Fruit fly (Drosophila melanogaster) whole organism, embryonic: ENCODE measurements around the gene hog.

ENCODE experiments used
- Adf1 ChIP-seq: fragments of 200-800 bp; sonication (Bioruptor generic); IDR thresholded peaks from 2 replicates; pipeline ENCODE4 v1.3.6; 2022; ENCODE audit warnings: missing biosample characterization, missing genetic modification characterization
- CG10366 ChIP-seq: fragments of 200-800 bp; sonication (Bioruptor generic); IDR thresholded peaks from 2 replicates; pipeline ENCODE4 v1.3.6; 2022; ENCODE audit warnings: missing biosample characterization, missing genetic modification characterization
- CG10462 ChIP-seq: fragments of 200-800 bp; sonication (Bioruptor generic); optimal IDR thresholded peaks from 2 replicates; lab custom pipeline; 2016; ENCODE audit warnings: missing biosample characterization, missing genetic modification characterization
- CG11695 ChIP-seq: fragments of 200-800 bp; sonication (Bioruptor generic); IDR thresholded peaks from 3 replicates; pipeline ENCODE4 v1.3.6; 2022; ENCODE audit warnings: missing biosample characterization, missing genetic modification characterization
- CG14710 ChIP-seq: fragments of 200-800 bp; sonication (Bioruptor generic); optimal IDR thresholded peaks from 3 replicates; lab custom pipeline; 2019; ENCODE audit warnings: missing biosample characterization, mild to moderate bottlenecking, missing genetic modification characterization, moderate library complexity
- CG15269 ChIP-seq: fragments of 200-800 bp; sonication (Bioruptor generic); optimal IDR thresholded peaks from 2 replicates; lab custom pipeline; 2018; ENCODE audit warnings: missing biosample characterization, mild to moderate bottlenecking, missing genetic modification characterization, moderate library complexity
- CG15696 ChIP-seq: fragments of 200-800 bp; sonication (Bioruptor generic); optimal IDR thresholded peaks from 2 replicates; lab custom pipeline; 2019; ENCODE audit warnings: missing biosample characterization, mild to moderate bottlenecking, missing genetic modification characterization, moderate library complexity
- CG17829 ChIP-seq: fragments of 200-800 bp; optimal IDR thresholded peaks from 2 replicates; lab custom pipeline; 2019; ENCODE audit warnings: missing biosample characterization, mild to moderate bottlenecking, missing genetic modification characterization, moderate library complexity
- CG18599 ChIP-seq: fragments of 200-800 bp; sonication (Bioruptor generic); optimal IDR thresholded peaks from 3 replicates; lab custom pipeline; 2017; ENCODE audit warnings: missing biosample characterization, missing genetic modification characterization, mild to moderate bottlenecking, moderate library complexity, missing genetic modification reagents
- CG32532 ChIP-seq: fragments of 200-800 bp; sonication (Bioruptor generic); IDR thresholded peaks from 2 replicates; pipeline ENCODE4 v1.3.6; 2022; ENCODE audit warnings: missing biosample characterization, missing genetic modification characterization
- CG4424 ChIP-seq: fragments of 200-800 bp; sonication (Bioruptor generic); optimal IDR thresholded peaks from 3 replicates; lab custom pipeline; 2016; ENCODE audit warnings: missing biosample characterization, missing genetic modification characterization
- CG6813 ChIP-seq: fragments of 200-800 bp; sonication (Bioruptor generic); optimal IDR thresholded peaks from 2 replicates; lab custom pipeline; 2017; ENCODE audit warnings: missing biosample characterization, missing genetic modification characterization, mild to moderate bottlenecking, moderate library complexity, missing genetic modification reagents
- CG7928 ChIP-seq: fragments of 200-800 bp; sonication (Bioruptor generic); optimal IDR thresholded peaks from 2 replicates; lab custom pipeline; 2017; ENCODE audit warnings: missing biosample characterization, mild to moderate bottlenecking, missing genetic modification characterization
- CG8924 ChIP-seq: fragments of 200-800 bp; optimal IDR thresholded peaks from 3 replicates; lab custom pipeline; 2019; ENCODE audit warnings: missing biosample characterization, mild to moderate bottlenecking, missing genetic modification characterization, moderate library complexity
- Camta ChIP-seq: fragments of 200-800 bp; sonication (Bioruptor generic); optimal IDR thresholded peaks from 2 replicates; lab custom pipeline; 2016; ENCODE audit warnings: missing biosample characterization, missing genetic modification characterization
- CkIIα-i1 ChIP-seq: fragments of 200-800 bp; sonication (Bioruptor generic); IDR thresholded peaks from 2 replicates; pipeline ENCODE4 v1.3.6; 2022; ENCODE audit warnings: missing biosample characterization, missing genetic modification characterization
- E2f1 ChIP-seq: fragments of 200-800 bp; sonication (Bioruptor generic); IDR thresholded peaks from 2 replicates; pipeline ENCODE4 v1.3.6; 2022; ENCODE audit warnings: missing biosample characterization, missing genetic modification characterization
- Fer2 ChIP-seq: fragments of 200-800 bp; sonication (Bioruptor generic); optimal IDR thresholded peaks from 2 replicates; lab custom pipeline; 2018; ENCODE audit warnings: missing biosample characterization, mild to moderate bottlenecking, missing genetic modification characterization, moderate library complexity
- Hand ChIP-seq: fragments of 200-800 bp; sonication (Bioruptor generic); optimal IDR thresholded peaks from 2 replicates; lab custom pipeline; 2017; ENCODE audit warnings: mild to moderate bottlenecking, missing biosample characterization, missing genetic modification reagents, missing genetic modification characterization
- Hsf ChIP-seq: fragments of 200-800 bp; sonication (Bioruptor generic); optimal IDR thresholded peaks from 3 replicates; lab custom pipeline; 2016; ENCODE audit warnings: missing biosample characterization, missing genetic modification characterization
- NC2β ChIP-seq: fragments of 200-800 bp; sonication (Bioruptor generic); optimal IDR thresholded peaks from 2 replicates; lab custom pipeline; 2016; ENCODE audit warnings: missing biosample characterization, missing genetic modification characterization
- Nf-YC ChIP-seq: fragments of 200-800 bp; optimal IDR thresholded peaks from 3 replicates; lab custom pipeline; 2019; ENCODE audit warnings: missing biosample characterization, mild to moderate bottlenecking, missing genetic modification characterization, moderate library complexity
- Oli ChIP-seq: fragments of 200-800 bp; sonication (Bioruptor generic); optimal IDR thresholded peaks from 2 replicates; lab custom pipeline; 2018; ENCODE audit warnings: missing biosample characterization, mild to moderate bottlenecking, missing genetic modification characterization, moderate library complexity
- Pdp1 ChIP-seq, 2 experiments: fragments of 200-800 bp; sonication (Bioruptor generic); optimal IDR thresholded peaks; 3 replicates each; lab custom pipeline; 2016; ENCODE audit warnings: missing biosample characterization in 2 of 2, missing genetic modification characterization in 2 of 2, mild to moderate bottlenecking in 1 of 2, moderate library complexity in 1 of 2
- Spps ChIP-seq: fragments of 200-800 bp; sonication (Bioruptor generic); optimal IDR thresholded peaks from 2 replicates; lab custom pipeline; 2018; ENCODE audit warnings: missing biosample characterization, mild to moderate bottlenecking, missing genetic modification characterization
- Trl ChIP-seq, 3 experiments: fragments of >200 bp in 2 of 3; fragments of 200-800 bp in 1 of 3; sonication (Bioruptor generic) in 1 of 3; optimal IDR thresholded peaks; 2 replicates in 1 of 3; 3 replicates in 2 of 3; lab custom pipeline; 2016 to 2017; ENCODE audit warnings: missing biosample characterization in 1 of 3, missing genetic modification characterization in 1 of 3
- bab2 ChIP-seq: fragments of 200-800 bp; sonication (Bioruptor generic); optimal IDR thresholded peaks from 2 replicates; lab custom pipeline; 2016; ENCODE audit warnings: missing biosample characterization, missing genetic modification characterization
- bsh ChIP-seq, 2 experiments: fragments of 200-800 bp; sonication (Bioruptor generic); optimal IDR thresholded peaks; 2 replicates each; lab custom pipeline; 2017 to 2018; ENCODE audit warnings: mild to moderate bottlenecking in 2 of 2, missing biosample characterization in 2 of 2, missing genetic modification characterization in 2 of 2, moderate library complexity in 1 of 2
- ci ChIP-seq: fragments of 200-800 bp; sonication (Bioruptor generic); IDR thresholded peaks from 3 replicates; pipeline ENCODE4 v1.3.6; 2022; ENCODE audit warnings: missing biosample characterization, missing genetic modification characterization
- da ChIP-seq: fragments of 200-800 bp; sonication (Bioruptor generic); optimal IDR thresholded peaks from 2 replicates; lab custom pipeline; 2016; ENCODE audit warnings: missing biosample characterization, missing genetic modification characterization
- danr ChIP-seq: fragments of 200-800 bp; sonication (Bioruptor generic); IDR thresholded peaks from 2 replicates; pipeline ENCODE4 v1.3.6; 2022; ENCODE audit warnings: missing biosample characterization, missing genetic modification characterization
- dmrt11E ChIP-seq: fragments of 200-800 bp; sonication (Bioruptor generic); optimal IDR thresholded peaks from 3 replicates; lab custom pipeline; 2018; ENCODE audit warnings: missing biosample characterization, mild to moderate bottlenecking, missing genetic modification characterization, moderate library complexity
- emc ChIP-seq: fragments of 200-800 bp; sonication (Bioruptor generic); optimal IDR thresholded peaks from 2 replicates; lab custom pipeline; 2016; ENCODE audit warnings: missing biosample characterization, missing genetic modification characterization
- exex ChIP-seq: fragments of 200-800 bp; sonication (Bioruptor generic); optimal IDR thresholded peaks from 4 replicates; lab custom pipeline; 2018; ENCODE audit warnings: missing biosample characterization, mild to moderate bottlenecking, missing genetic modification characterization, moderate library complexity
- eyg ChIP-seq: fragments of 200-800 bp; sonication (Bioruptor generic); optimal IDR thresholded peaks from 3 replicates; lab custom pipeline; 2016; ENCODE audit warnings: missing biosample characterization, missing genetic modification characterization
- gce ChIP-seq: fragments of 200-800 bp; sonication (Bioruptor generic); IDR thresholded peaks from 3 replicates; pipeline ENCODE4 v1.3.6; 2022; ENCODE audit warnings: missing biosample characterization, missing genetic modification characterization
- grn ChIP-seq: fragments of 200-800 bp; sonication (Bioruptor generic); optimal IDR thresholded peaks from 3 replicates; lab custom pipeline; 2017; ENCODE audit warnings: missing biosample characterization, missing genetic modification characterization
- gt ChIP-seq: fragments of 200-800 bp; sonication (Bioruptor generic); IDR thresholded peaks from 2 replicates; pipeline ENCODE4 v1.3.6; 2022; ENCODE audit warnings: missing biosample characterization, missing genetic modification characterization
- lmd ChIP-seq: fragments of 200-800 bp; sonication (Bioruptor generic); IDR thresholded peaks from 2 replicates; pipeline ENCODE4 v1.3.6; 2022; ENCODE audit warnings: missing biosample characterization, missing genetic modification characterization
- lola ChIP-seq, 3 experiments: fragments of >200 bp in 2 of 3; fragments of 200-800 bp in 1 of 3; sonication (Bioruptor generic) in 1 of 3; optimal IDR thresholded peaks; 2 replicates each; lab custom pipeline; 2017 to 2019; ENCODE audit warnings: missing biosample characterization in 3 of 3, missing genetic modification characterization in 3 of 3, mild to moderate bottlenecking in 1 of 3, moderate library complexity in 1 of 3
- lov ChIP-seq, 2 experiments: fragments of 200-800 bp in 1 of 2; fragments of >200 bp in 1 of 2; sonication (Bioruptor generic) in 1 of 2; IDR thresholded peaks in 1 of 2; optimal IDR thresholded peaks in 1 of 2; 2 replicates in 1 of 2; 3 replicates in 1 of 2; pipeline versions ENCODE4 v1.3.6 to Lab custom; 2017 to 2022; ENCODE audit warnings: missing biosample characterization in 1 of 2, missing genetic modification characterization in 1 of 2
- luna ChIP-seq: fragments of 200-800 bp; sonication (Bioruptor generic); optimal IDR thresholded peaks from 2 replicates; lab custom pipeline; 2016; ENCODE audit warnings: missing biosample characterization, missing genetic modification characterization
- nerfin-1 ChIP-seq: fragments of 200-800 bp; sonication (Bioruptor generic); optimal IDR thresholded peaks from 3 replicates; lab custom pipeline; 2019; ENCODE audit warnings: missing biosample characterization, mild to moderate bottlenecking, missing genetic modification characterization, moderate library complexity
- nom ChIP-seq: fragments of 200-800 bp; sonication (Bioruptor generic); optimal IDR thresholded peaks from 2 replicates; lab custom pipeline; 2017; ENCODE audit warnings: missing biosample characterization, missing genetic modification characterization, mild to moderate bottlenecking, moderate library complexity, missing genetic modification reagents
- p53 ChIP-seq: fragments of 200-800 bp; sonication (Bioruptor generic); optimal IDR thresholded peaks from 2 replicates; lab custom pipeline; 2016; ENCODE audit warnings: missing biosample characterization, missing genetic modification characterization
- sna ChIP-seq: fragments of 200-800 bp; sonication (Bioruptor generic); IDR thresholded peaks from 2 replicates; pipeline ENCODE4 v1.3.6; 2022; ENCODE audit warnings: missing biosample characterization, missing genetic modification characterization; ENCODE audit not compliant: partially characterized antibody
- sr ChIP-seq: fragments of 200-800 bp; sonication (Bioruptor generic); IDR thresholded peaks from 3 replicates; pipeline ENCODE4 v1.3.6; 2022; ENCODE audit warnings: missing biosample characterization, missing genetic modification characterization
- stc ChIP-seq: fragments of 200-800 bp; sonication (Bioruptor generic); IDR thresholded peaks from 2 replicates; pipeline ENCODE4 v1.3.6; 2022; ENCODE audit warnings: missing biosample characterization, missing genetic modification characterization
- wek ChIP-seq: fragments of 200-800 bp; sonication (Bioruptor generic); optimal IDR thresholded peaks from 3 replicates; lab custom pipeline; 2018; ENCODE audit warnings: missing biosample characterization, mild to moderate bottlenecking, missing genetic modification characterization, moderate library complexity

hog gene

DNA sequence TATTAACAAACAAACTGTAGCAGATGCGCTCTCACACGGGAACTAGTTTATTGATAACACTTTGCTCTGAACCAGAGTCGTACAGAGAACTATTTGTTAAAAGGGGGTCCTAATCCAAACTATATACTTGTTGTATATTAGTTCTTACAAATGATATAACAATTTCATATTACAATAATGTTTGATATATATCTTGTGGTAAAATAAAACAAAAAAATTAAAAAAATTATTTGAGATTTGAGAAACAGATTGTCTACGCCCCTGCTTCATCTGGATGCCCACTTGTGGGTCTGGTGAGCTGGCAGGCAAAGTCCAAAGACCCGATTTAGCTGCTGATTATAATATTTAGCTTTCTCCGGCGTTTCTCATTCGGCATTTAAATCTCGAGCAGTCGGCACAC, 39.6 kb downstream of the hog start, which contains the start of gene CG5321 (continued):
- TF ChIP-seq NC2β (GFP tag; lab: Kevin White, UChicago) (no peak), Fer2 (tag; lab: Kevin White, UChicago) (no peak), wek (GFP tag; lab: Kevin White, UChicago) (no peak), stc (GFP tag; lab: Robert Waterston, UW) (0 out of 2 replicates have a peak, but pooled peaks have one; percentile 19), gt (GFP tag; lab: Robert Waterston, UW) (no peak), gce (GFP tag; lab: Robert Waterston, UW) (no peak), dmrt11E (tag; lab: Kevin White, UChicago) (peak; percentile 40), eyg (GFP tag; lab: Kevin White, UChicago) (no peak), lmd (GFP tag; lab: Robert Waterston, UW) (peak; percentile 33; the same call in 1 of the 2 replicates), sna (GFP tag; lab: Robert Waterston, UW) (no peak), CkIIα-i1 (GFP tag; lab: Robert Waterston, UW) (no peak), CG8924 (tag; lab: Kevin White, UChicago) (peak; percentile 76), Hsf (no peak), grn (GFP tag; lab: Kevin White, UChicago) (no peak), CG15696 (tag; lab: Kevin White, UChicago) (no peak), emc (GFP tag; lab: Kevin White, UChicago) (no peak), Adf1 (GFP tag; lab: Robert Waterston, UW) (no peak), nerfin-1 (tag; lab: Kevin White, UChicago) (peak; percentile 34), CG14710 (tag; lab: Kevin White, UChicago) (peak; percentile 51), Hand (GFP tag; lab: Kevin White, UChicago) (no peak), CG11695 (GFP tag; lab: Robert Waterston, UW) (0 out of 3 replicates have a peak, but pooled peaks have one; percentile 45), CG32532 (GFP tag; lab: Robert Waterston, UW) (peak; percentile 28; the same call in 1 of the 2 replicates), lov (optimal IDR thresholded peaks at IDR 0.05; lab: Kevin White, UChicago) (no peak), lov (GFP tag; IDR thresholded peaks at IDR 0.05; lab: Robert Waterston, UW) (no peak), CG18599 (GFP tag; lab: Kevin White, UChicago) (peak; percentile 71), ci (GFP tag; lab: Robert Waterston, UW) (peak; percentile 67; the same call in 2 of the 3 replicates), danr (GFP tag; lab: Robert Waterston, UW) (no peak), CG4424 (GFP tag; lab: Kevin White, UChicago) (peak; percentile 34), Oli (tag; lab: Kevin White, UChicago) (peak; percentile 33), luna (GFP tag; lab: Kevin White, UChicago) (no peak), nom (GFP tag; lab: Kevin White, UChicago) (no peak), CG7928 (GFP tag; lab: Kevin White, UChicago) (no peak), sr (no peak), CG17829 (peak; percentile 56), exex (no peak), Trl (optimal IDR thresholded peaks at IDR 0.05; lab: Kevin White, UChicago) (no peak), Trl (GFP tag; optimal IDR thresholded peaks at IDR 0.05; lab: Kevin White, UChicago) (no peak), lola (GFP tag; optimal IDR thresholded peaks at IDR 0.05; lab: Kevin White, UChicago) (peak in 1 of 3 experiments; percentile 35), p53 (GFP tag; lab: Kevin White, UChicago) (no peak), da (GFP tag; lab: Kevin White, UChicago) (no peak), CG10462 (GFP tag; lab: Kevin White, UChicago) (no peak), bsh (GFP tag; optimal IDR thresholded peaks at IDR 0.05; lab: Kevin White, UChicago) (peak in 1 of 2 experiments; percentile 75), Nf-YC (no peak), Spps (tag; lab: Kevin White, UChicago) (peak; percentile 14), Camta (no peak), bab2 (no peak), CG15269 (tag; lab: Kevin White, UChicago) (peak; percentile 42), Pdp1 (GFP tag; optimal IDR thresholded peaks at IDR 0.05; lab: Kevin White, UChicago) (no peak), CG10366 (GFP tag; lab: Robert Waterston, UW) (no peak; the same call in 1 of the 2 replicates), CG6813 (GFP tag; lab: Kevin White, UChicago) (no peak), E2f1 (GFP tag; lab: Robert Waterston, UW) (0 out of 2 replicates have a peak, but pooled peaks have one; percentile 38)
